Fruit fly (Drosophila melanogaster) Kc167 (cell line): ENCODE results near the gene slow.

Source experiments
- Myc ChIP-seq: fragments of >200 bp; optimal IDR thresholded peaks from 2 replicates; lab custom pipeline; 2017; ENCODE audit warnings: missing external identifiers
- h ChIP-seq: fragments of >200 bp; optimal IDR thresholded peaks from 3 replicates; lab custom pipeline; 2018; ENCODE audit warnings: missing external identifiers
- insv ChIP-seq: fragments of >200 bp; optimal IDR thresholded peaks from 3 replicates; lab custom pipeline; 2018; ENCODE audit warnings: missing external identifiers
- psq ChIP-seq: fragments of >200 bp; optimal IDR thresholded peaks from 2 replicates; lab custom pipeline; 2017; ENCODE audit warnings: missing external identifiers

- TF ChIP-seq h (lab: Kevin White, UChicago) (no peak), insv (lab: Kevin White, UChicago) (no peak), psq (lab: Kevin White, UChicago) (no peak), Myc (lab: Kevin White, UChicago) (no peak)
These were observed 28.7 kb downstream of the slow start for dm6 chr3L:4412974-4413373.
